Fruit fly (Drosophila melanogaster) whole organism, embryonic: ENCODE data around the gene CG2961.

Experiments
- ATbp ChIP-seq: fragments of 200-800 bp; sonication (Bioruptor generic); optimal IDR thresholded peaks from 2 replicates; lab custom pipeline; 2017; ENCODE audit warnings: missing biosample characterization, mild to moderate bottlenecking, missing genetic modification characterization, missing genetic modification reagents
- Adf1 ChIP-seq: fragments of 200-800 bp; sonication (Bioruptor generic); IDR thresholded peaks from 2 replicates; pipeline ENCODE4 v1.3.6; 2022; ENCODE audit warnings: missing biosample characterization, missing genetic modification characterization
- CG10431 ChIP-seq: fragments of 200-800 bp; sonication (Bioruptor generic); optimal IDR thresholded peaks from 3 replicates; lab custom pipeline; 2018; ENCODE audit warnings: missing biosample characterization, mild to moderate bottlenecking, missing genetic modification characterization
- CG12071 ChIP-seq: fragments of 200-800 bp; sonication (Bioruptor generic); optimal IDR thresholded peaks from 3 replicates; lab custom pipeline; 2018; ENCODE audit warnings: missing biosample characterization, mild to moderate bottlenecking, missing genetic modification characterization
- CG13424 ChIP-seq: fragments of 200-800 bp; sonication (Bioruptor generic); optimal IDR thresholded peaks from 2 replicates; lab custom pipeline; 2019; ENCODE audit warnings: missing biosample characterization, mild to moderate bottlenecking, missing genetic modification characterization, moderate library complexity
- CG13775 ChIP-seq: fragments of 200-800 bp; sonication (Bioruptor generic); optimal IDR thresholded peaks from 3 replicates; lab custom pipeline; 2017; ENCODE audit warnings: missing biosample characterization, mild to moderate bottlenecking, missing genetic modification characterization
- CG14667 ChIP-seq: fragments of 200-800 bp; sonication (Bioruptor generic); IDR thresholded peaks from 2 replicates; pipeline ENCODE4 v1.3.6; 2022; ENCODE audit warnings: missing biosample characterization, missing genetic modification characterization
- CG15011 ChIP-seq: fragments of 200-800 bp; sonication (Bioruptor generic); optimal IDR thresholded peaks from 3 replicates; lab custom pipeline; 2018; ENCODE audit warnings: missing biosample characterization, mild to moderate bottlenecking, missing genetic modification characterization
- CG1832 ChIP-seq: fragments of 200-800 bp; sonication (Bioruptor generic); optimal IDR thresholded peaks from 2 replicates; lab custom pipeline; 2017; ENCODE audit warnings: missing biosample characterization, mild to moderate bottlenecking, missing genetic modification characterization, inconsistent platforms
- CG18619 ChIP-seq: fragments of 200-800 bp; sonication (Bioruptor generic); optimal IDR thresholded peaks from 3 replicates; lab custom pipeline; 2017; ENCODE audit warnings: missing biosample characterization, mild to moderate bottlenecking, missing genetic modification characterization
- CG2199 ChIP-seq: fragments of 200-800 bp; sonication (Bioruptor generic); IDR thresholded peaks from 3 replicates; pipeline ENCODE4 v1.3.6; 2022; ENCODE audit warnings: missing biosample characterization, missing genetic modification characterization
- CG2202 ChIP-seq: fragments of 200-800 bp; sonication (Bioruptor generic); optimal IDR thresholded peaks from 2 replicates; lab custom pipeline; 2018; ENCODE audit warnings: missing biosample characterization, mild to moderate bottlenecking, missing genetic modification characterization
- CG31224 ChIP-seq: fragments of 200-800 bp; sonication (Bioruptor generic); IDR thresholded peaks from 2 replicates; pipeline ENCODE4 v1.3.6; 2022; ENCODE audit warnings: missing biosample characterization, missing genetic modification characterization
- CG31441 ChIP-seq: fragments of 200-800 bp; sonication (Bioruptor generic); IDR thresholded peaks from 2 replicates; pipeline ENCODE4 v1.3.6; 2022; ENCODE audit warnings: missing biosample characterization, missing genetic modification characterization
- CG3163 ChIP-seq: fragments of 200-800 bp; sonication (Bioruptor generic); optimal IDR thresholded peaks from 3 replicates; lab custom pipeline; 2016; ENCODE audit warnings: missing biosample characterization, missing genetic modification characterization
- CG3281 ChIP-seq: fragments of 200-800 bp; sonication (Bioruptor generic); optimal IDR thresholded peaks from 3 replicates; lab custom pipeline; 2017; ENCODE audit warnings: missing biosample characterization, mild to moderate bottlenecking, missing genetic modification characterization
- CG33557 ChIP-seq: fragments of 200-800 bp; sonication (Bioruptor generic); optimal IDR thresholded peaks from 2 replicates; lab custom pipeline; 2019; ENCODE audit warnings: missing biosample characterization, mild to moderate bottlenecking, missing genetic modification characterization, moderate library complexity
- CG34422 ChIP-seq: fragments of 200-800 bp; sonication (Bioruptor generic); IDR thresholded peaks from 3 replicates; pipeline ENCODE4 v1.3.6; 2022; ENCODE audit warnings: missing biosample characterization, missing genetic modification characterization
- CG4424 ChIP-seq: fragments of 200-800 bp; sonication (Bioruptor generic); optimal IDR thresholded peaks from 3 replicates; lab custom pipeline; 2016; ENCODE audit warnings: missing biosample characterization, missing genetic modification characterization
- CG6791 ChIP-seq: fragments of 200-800 bp; sonication (Bioruptor generic); IDR thresholded peaks from 3 replicates; pipeline ENCODE4 v1.3.6; 2022; ENCODE audit warnings: missing biosample characterization, missing genetic modification characterization; ENCODE audit not compliant: partially characterized antibody
- CG6813 ChIP-seq: fragments of 200-800 bp; sonication (Bioruptor generic); optimal IDR thresholded peaks from 2 replicates; lab custom pipeline; 2017; ENCODE audit warnings: missing biosample characterization, missing genetic modification characterization, mild to moderate bottlenecking, moderate library complexity, missing genetic modification reagents
- CG7357 ChIP-seq: fragments of 200-800 bp; sonication (Bioruptor generic); IDR thresholded peaks from 3 replicates; pipeline ENCODE4 v1.3.6; 2022; ENCODE audit warnings: missing biosample characterization, missing genetic modification characterization
- CG8478 ChIP-seq: fragments of >200 bp; optimal IDR thresholded peaks from 2 replicates; lab custom pipeline; 2018
- CG9797 ChIP-seq: fragments of 200-800 bp; sonication (Bioruptor generic); optimal IDR thresholded peaks from 3 replicates; lab custom pipeline; 2018; ENCODE audit warnings: missing biosample characterization, mild to moderate bottlenecking, missing genetic modification characterization
- Doc2 ChIP-seq: fragments of 200-800 bp; sonication (Bioruptor generic); IDR thresholded peaks from 2 replicates; pipeline ENCODE4 v1.3.6; 2022; ENCODE audit warnings: missing biosample characterization, missing genetic modification characterization
- E2f1 ChIP-seq: fragments of 200-800 bp; sonication (Bioruptor generic); IDR thresholded peaks from 2 replicates; pipeline ENCODE4 v1.3.6; 2022; ENCODE audit warnings: missing biosample characterization, missing genetic modification characterization
- H15 ChIP-seq: fragments of 200-800 bp; sonication (Bioruptor generic); IDR thresholded peaks from 3 replicates; pipeline ENCODE4 v1.3.6; 2022; ENCODE audit warnings: missing biosample characterization, missing genetic modification characterization
- HHEX ChIP-seq: fragments of 200-800 bp; sonication (Bioruptor generic); optimal IDR thresholded peaks from 3 replicates; lab custom pipeline; 2017; ENCODE audit warnings: missing biosample characterization, mild to moderate bottlenecking, missing genetic modification characterization, missing genetic modification reagents
- HmgZ ChIP-seq: fragments of 200-800 bp; sonication (Bioruptor generic); optimal IDR thresholded peaks from 2 replicates; lab custom pipeline; 2018; ENCODE audit warnings: missing biosample characterization, mild to moderate bottlenecking, missing genetic modification characterization
- Hsf ChIP-seq: fragments of 200-800 bp; sonication (Bioruptor generic); optimal IDR thresholded peaks from 3 replicates; lab custom pipeline; 2016; ENCODE audit warnings: missing biosample characterization, missing genetic modification characterization
- Vsx1 ChIP-seq: fragments of 200-800 bp; sonication (Bioruptor generic); optimal IDR thresholded peaks from 2 replicates; lab custom pipeline; 2017; ENCODE audit warnings: missing biosample characterization, mild to moderate bottlenecking, missing genetic modification characterization, missing genetic modification reagents
- bcd ChIP-seq: fragments of 200-800 bp; sonication (Bioruptor generic); optimal IDR thresholded peaks from 2 replicates; lab custom pipeline; 2017; ENCODE audit warnings: missing biosample characterization, mild to moderate bottlenecking, missing genetic modification characterization
- btn ChIP-seq: fragments of 200-800 bp; sonication (Bioruptor generic); optimal IDR thresholded peaks from 2 replicates; lab custom pipeline; 2016; ENCODE audit warnings: missing biosample characterization, missing genetic modification characterization
- chm ChIP-seq: fragments of 200-800 bp; sonication (Bioruptor generic); IDR thresholded peaks from 2 replicates; pipeline ENCODE4 v1.3.6; 2022; ENCODE audit warnings: missing biosample characterization, missing genetic modification characterization
- disco-r ChIP-seq: fragments of 200-800 bp; sonication (Bioruptor generic); optimal IDR thresholded peaks from 2 replicates; lab custom pipeline; 2016; ENCODE audit warnings: missing biosample characterization, missing genetic modification characterization
- fd102C ChIP-seq: fragments of 200-800 bp; sonication (Bioruptor generic); optimal IDR thresholded peaks from 2 replicates; lab custom pipeline; 2018; ENCODE audit warnings: missing biosample characterization, mild to moderate bottlenecking, missing genetic modification characterization, moderate library complexity
- hkb ChIP-seq, 2 experiments: fragments of 200-800 bp in 1 of 2; fragments of >200 bp in 1 of 2; sonication (Bioruptor generic) in 1 of 2; IDR thresholded peaks in 1 of 2; optimal IDR thresholded peaks in 1 of 2; 2 replicates each; pipeline versions ENCODE4 v1.3.6 to Lab custom; 2017 to 2022; ENCODE audit warnings: missing biosample characterization in 1 of 2, missing genetic modification characterization in 1 of 2
- kah ChIP-seq: fragments of 200-800 bp; sonication (Bioruptor generic); optimal IDR thresholded peaks from 2 replicates; lab custom pipeline; 2018; ENCODE audit warnings: missing biosample characterization, mild to moderate bottlenecking, missing genetic modification characterization
- lov ChIP-seq, 2 experiments: fragments of 200-800 bp in 1 of 2; fragments of >200 bp in 1 of 2; sonication (Bioruptor generic) in 1 of 2; IDR thresholded peaks in 1 of 2; optimal IDR thresholded peaks in 1 of 2; 2 replicates in 1 of 2; 3 replicates in 1 of 2; pipeline versions ENCODE4 v1.3.6 to Lab custom; 2017 to 2022; ENCODE audit warnings: missing biosample characterization in 1 of 2, missing genetic modification characterization in 1 of 2
- nmo ChIP-seq: fragments of 200-800 bp; sonication (Bioruptor generic); optimal IDR thresholded peaks from 2 replicates; lab custom pipeline; 2018; ENCODE audit warnings: missing biosample characterization, mild to moderate bottlenecking, missing genetic modification characterization, moderate library complexity
- peb ChIP-seq: fragments of 200-800 bp; sonication (Bioruptor generic); IDR thresholded peaks from 2 replicates; pipeline ENCODE4 v1.3.6; 2022; ENCODE audit warnings: missing biosample characterization, missing genetic modification characterization
- pfk ChIP-seq: fragments of 200-800 bp; sonication (Bioruptor generic); optimal IDR thresholded peaks from 2 replicates; lab custom pipeline; 2018; ENCODE audit warnings: missing biosample characterization, mild to moderate bottlenecking, missing genetic modification characterization, moderate library complexity
- seq ChIP-seq: fragments of 200-800 bp; sonication (Bioruptor generic); IDR thresholded peaks from 2 replicates; pipeline ENCODE4 v1.3.6; 2022; ENCODE audit warnings: missing biosample characterization, missing genetic modification characterization
- sqz ChIP-seq: fragments of 200-800 bp; sonication (Bioruptor generic); optimal IDR thresholded peaks from 3 replicates; lab custom pipeline; 2018; ENCODE audit warnings: missing biosample characterization, mild to moderate bottlenecking, missing genetic modification characterization
- ssp ChIP-seq: fragments of 200-800 bp; sonication (Bioruptor generic); IDR thresholded peaks from 2 replicates; pipeline ENCODE4 v1.3.6; 2022; ENCODE audit warnings: missing biosample characterization, missing genetic modification characterization
- tgo ChIP-seq: fragments of 200-800 bp; sonication (Bioruptor generic); IDR thresholded peaks from 3 replicates; pipeline ENCODE4 v1.3.6; 2022; ENCODE audit warnings: missing biosample characterization, missing genetic modification characterization
- unc-4 ChIP-seq: fragments of 200-800 bp; sonication (Bioruptor generic); IDR thresholded peaks from 2 replicates; pipeline ENCODE4 v1.3.6; 2022; ENCODE audit warnings: missing biosample characterization, missing genetic modification characterization; ENCODE audit not compliant: partially characterized antibody
- wor ChIP-seq: fragments of 200-800 bp; sonication (Bioruptor generic); IDR thresholded peaks from 2 replicates; pipeline ENCODE4 v1.3.6; 2022; ENCODE audit warnings: missing biosample characterization, missing genetic modification characterization

CG2961 gene

DNA sequence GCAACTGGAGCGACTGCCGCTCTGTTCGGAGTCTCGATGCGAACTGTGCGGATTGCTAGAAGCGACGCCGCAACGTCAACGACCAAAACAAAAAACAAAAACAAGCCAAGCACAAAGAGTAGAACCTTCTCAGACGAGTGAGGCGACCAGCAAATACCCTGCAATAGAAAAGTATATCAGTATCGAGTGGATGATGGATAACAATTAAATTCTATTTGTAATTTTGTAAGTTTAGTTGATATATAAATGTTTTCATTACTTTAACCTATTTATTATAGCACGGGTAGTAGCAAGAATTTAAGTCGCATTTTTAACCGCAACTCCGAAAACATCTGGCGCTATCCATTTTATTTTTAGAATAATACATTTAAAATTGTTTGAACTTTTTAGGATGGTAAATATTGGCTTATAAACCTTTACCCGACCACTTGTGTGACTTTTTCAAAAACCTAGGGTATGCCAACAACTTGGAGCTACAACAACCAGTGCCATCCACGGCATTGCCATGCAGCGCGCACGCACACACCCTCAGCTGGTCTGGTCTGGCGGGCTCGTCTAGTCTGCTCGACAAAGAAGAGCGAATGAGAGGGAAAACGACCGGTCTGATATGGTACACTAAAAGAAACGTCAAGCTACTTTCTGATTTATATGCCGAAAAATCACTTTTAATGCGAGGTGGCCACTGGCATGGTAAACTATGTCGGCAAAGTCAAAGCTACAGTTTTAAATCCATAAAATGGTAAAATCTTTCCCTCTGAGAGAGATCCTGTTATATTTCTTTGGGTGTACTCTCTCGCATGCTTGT is 32.5 kb upstream of the CG2961 start, which contains the start of gene CG12643 (continued):
- TF ChIP-seq CG3281 (GFP tag; lab: Kevin White, UChicago) (peak; percentile 85), CG12071 (GFP tag; lab: Kevin White, UChicago) (peak; percentile 90), CG6791 (no peak), HHEX (GFP tag; lab: Kevin White, UChicago) (peak; percentile 85), unc-4 (GFP tag; lab: Robert Waterston, UW) (no peak), CG6813 (GFP tag; lab: Kevin White, UChicago) (peak; percentile 83), CG18619 (GFP tag; lab: Kevin White, UChicago) (peak; percentile 82), Vsx1 (GFP tag; lab: Kevin White, UChicago) (peak; percentile 67), CG9797 (GFP tag; lab: Kevin White, UChicago) (peak; percentile 21), CG13424 (tag; lab: Kevin White, UChicago) (peak; percentile 88), Doc2 (GFP tag; lab: Robert Waterston, UW) (peak; percentile 70; the same call in 1 of the 2 replicates), CG14667 (GFP tag; lab: Robert Waterston, UW) (peak; percentile 90), tgo (GFP tag; lab: Robert Waterston, UW) (peak; percentile 90), btn (GFP tag; lab: Kevin White, UChicago) (peak; percentile 94), kah (GFP tag; lab: Kevin White, UChicago) (peak; percentile 20), CG33557 (GFP tag; lab: Kevin White, UChicago) (peak; percentile 72), seq (GFP tag; lab: Robert Waterston, UW) (peak; percentile 89), pfk (GFP tag; lab: Kevin White, UChicago) (no peak), CG1832 (GFP tag; lab: Kevin White, UChicago) (peak; percentile 48), CG15011 (GFP tag; lab: Kevin White, UChicago) (peak; percentile 84), ATbp (GFP tag; lab: Kevin White, UChicago) (peak; percentile 94), bcd (GFP tag; lab: Kevin White, UChicago) (peak; percentile 84), CG4424 (GFP tag; lab: Kevin White, UChicago) (peak; percentile 92), CG13775 (GFP tag; lab: Kevin White, UChicago) (peak; percentile 79), CG2199 (peak; percentile 92), lov (optimal IDR thresholded peaks at IDR 0.05; lab: Kevin White, UChicago) (no peak), lov (GFP tag; IDR thresholded peaks at IDR 0.05; lab: Robert Waterston, UW) (peak; percentile 80; the same call in 2 of the 3 replicates), CG3163 (peak; percentile 79), ssp (GFP tag; lab: Robert Waterston, UW) (peak; percentile 83), sqz (peak; percentile 69), CG2202 (tag; lab: Kevin White, UChicago) (peak; percentile 52), E2f1 (peak; percentile 91), CG7357 (GFP tag; lab: Robert Waterston, UW) (peak; percentile 70), Adf1 (peak; percentile 30), H15 (peak; percentile 94), peb (GFP tag; lab: Robert Waterston, UW) (peak; percentile 79), CG10431 (GFP tag; lab: Kevin White, UChicago) (peak; percentile 66), chm (peak; percentile 94), CG31224 (GFP tag; lab: Robert Waterston, UW) (peak; percentile 73), nmo (GFP tag; lab: Kevin White, UChicago) (peak; percentile 86), fd102C (GFP tag; lab: Kevin White, UChicago) (no peak), Hsf (GFP tag; lab: Kevin White, UChicago) (peak; percentile 93), CG34422 (GFP tag; lab: Robert Waterston, UW) (peak; percentile 94), wor (GFP tag; lab: Robert Waterston, UW) (peak; percentile 88), CG8478 (no peak), disco-r (GFP tag; lab: Kevin White, UChicago) (peak; percentile 91), hkb (optimal IDR thresholded peaks at IDR 0.05; lab: Kevin White, UChicago) (peak; percentile 5), hkb (GFP tag; IDR thresholded peaks at IDR 0.05; lab: Robert Waterston, UW) (peak; percentile 95), CG31441 (GFP tag; lab: Robert Waterston, UW) (peak; percentile 90), HmgZ (tag; lab: Kevin White, UChicago) (peak; percentile 79)
